Worm (Caenorhabditis elegans) whole organism, L2 larva: ENCODE results near the gene ram-2.
A peak's percentile ranks its signal among the peaks of the same experiment; 100 is the strongest.

Source experiments
- C34F6.9 ChIP-seq: fragments of 150-350 bp; optimal IDR thresholded peaks from 2 replicates; lab custom pipeline; 2014; ENCODE audit warnings: missing biosample characterization, missing genetic modification characterization
- F13H6.1 ChIP-seq: sonication (generic microtip); optimal IDR thresholded peaks from 2 replicates; lab custom pipeline; 2016; ENCODE audit warnings: missing genetic modification characterization, missing compliant biosample characterization
- R02D3.7 ChIP-seq: fragments of 150-350 bp; optimal IDR thresholded peaks from 2 replicates; lab custom pipeline; 2014; ENCODE audit warnings: missing biosample characterization, missing genetic modification characterization
- Y55F3AM.14 ChIP-seq: fragments of 200-800 bp; sonication (Bioruptor generic); optimal IDR thresholded peaks from 2 replicates; lab custom pipeline; 2018; ENCODE audit warnings: mild to moderate bottlenecking, missing genetic modification characterization, missing compliant biosample characterization
- ZK546.5 ChIP-seq: sonication (generic microtip); optimal IDR thresholded peaks from 2 replicates; lab custom pipeline; 2017; ENCODE audit warnings: missing biosample characterization, missing genetic modification characterization
- alr-1 ChIP-seq: fragments of 150-350 bp; optimal IDR thresholded peaks from 2 replicates; lab custom pipeline; 2014; ENCODE audit warnings: missing biosample characterization, missing genetic modification characterization
- aly-2 ChIP-seq: fragments of 150-350 bp; optimal IDR thresholded peaks from 2 replicates; lab custom pipeline; 2014; ENCODE audit warnings: missing biosample characterization, missing genetic modification characterization
- ama-1 ChIP-seq: fragments of 150-350 bp; optimal IDR thresholded peaks from 2 replicates; lab custom pipeline; 2018; ENCODE audit warnings: inconsistent platforms
- ceh-16 ChIP-seq: fragments of 150-350 bp; optimal IDR thresholded peaks from 2 replicates; lab custom pipeline; 2014; ENCODE audit warnings: missing biosample characterization, missing genetic modification characterization
- ceh-82 ChIP-seq: fragments of 150-350 bp; optimal IDR thresholded peaks from 2 replicates; lab custom pipeline; 2014; ENCODE audit warnings: missing biosample characterization, missing genetic modification characterization
- crh-2 ChIP-seq: sonication (generic microtip); optimal IDR thresholded peaks from 2 replicates; lab custom pipeline; 2017; ENCODE audit warnings: missing biosample characterization, missing genetic modification characterization
- dmd-4 ChIP-seq: sonication (generic microtip); optimal IDR thresholded peaks from 2 replicates; lab custom pipeline; 2017; ENCODE audit warnings: missing biosample characterization, missing genetic modification characterization
- egl-27 ChIP-seq: sonication (generic microtip); optimal IDR thresholded peaks from 3 replicates; lab custom pipeline; 2017; ENCODE audit warnings: missing biosample characterization, missing genetic modification reagents, missing genetic modification characterization
- fos-1 ChIP-seq: fragments of 150-350 bp; optimal IDR thresholded peaks from 2 replicates; lab custom pipeline; 2014; ENCODE audit warnings: missing biosample characterization, missing genetic modification characterization
- gmeb-1 ChIP-seq: fragments of 150-350 bp; optimal IDR thresholded peaks from 2 replicates; lab custom pipeline; 2014; ENCODE audit warnings: missing biosample characterization, missing genetic modification characterization
- lin-11 ChIP-seq: fragments of 150-350 bp; sonication (generic microtip); optimal IDR thresholded peaks from 2 replicates; lab custom pipeline; 2014; ENCODE audit warnings: missing biosample characterization, missing genetic modification characterization, inconsistent platforms, mixed read lengths
- lin-13 ChIP-seq: fragments of 150-350 bp; optimal IDR thresholded peaks from 2 replicates; lab custom pipeline; 2014; ENCODE audit warnings: missing biosample characterization, missing genetic modification reagents, missing genetic modification characterization
- lsy-2 ChIP-seq, 2 experiments: fragments of 150-350 bp in 1 of 2; sonication (generic microtip) in 1 of 2; optimal IDR thresholded peaks; 2 replicates each; lab custom pipeline; 2014 to 2017; ENCODE audit warnings: missing biosample characterization in 2 of 2, missing genetic modification characterization in 2 of 2
- mab-5 ChIP-seq: fragments of 150-350 bp; optimal IDR thresholded peaks from 2 replicates; lab custom pipeline; 2014; ENCODE audit warnings: missing biosample characterization, missing genetic modification characterization
- mbf-1 ChIP-seq: sonication (generic microtip); optimal IDR thresholded peaks from 2 replicates; lab custom pipeline; 2017; ENCODE audit warnings: missing biosample characterization, missing genetic modification characterization
- mdl-1 ChIP-seq, 2 experiments: fragments of 150-350 bp in 1 of 2; sonication (generic microtip) in 1 of 2; optimal IDR thresholded peaks; 2 replicates each; lab custom pipeline; 2017; ENCODE audit warnings: missing biosample characterization in 2 of 2, missing genetic modification characterization in 2 of 2
- nhr-10 ChIP-seq: sonication (generic microtip); optimal IDR thresholded peaks from 2 replicates; lab custom pipeline; 2017; ENCODE audit warnings: missing biosample characterization, missing genetic modification characterization
- nhr-11 ChIP-seq: fragments of 150-350 bp; optimal IDR thresholded peaks from 2 replicates; lab custom pipeline; 2014; ENCODE audit warnings: missing biosample characterization, missing genetic modification characterization
- nhr-12 ChIP-seq: fragments of 150-350 bp; optimal IDR thresholded peaks from 2 replicates; lab custom pipeline; 2014; ENCODE audit warnings: missing biosample characterization, missing genetic modification characterization
- nhr-129 ChIP-seq: fragments of 150-350 bp; optimal IDR thresholded peaks from 2 replicates; lab custom pipeline; 2014; ENCODE audit warnings: missing biosample characterization, missing genetic modification characterization
- nhr-21 ChIP-seq: fragments of 150-350 bp; optimal IDR thresholded peaks from 2 replicates; lab custom pipeline; 2014; ENCODE audit warnings: missing biosample characterization, missing genetic modification characterization
- nhr-23 ChIP-seq: fragments of 150-350 bp; optimal IDR thresholded peaks from 2 replicates; lab custom pipeline; 2014; ENCODE audit warnings: missing biosample characterization, missing genetic modification reagents, missing genetic modification characterization
- nhr-237 ChIP-seq: fragments of 150-350 bp; optimal IDR thresholded peaks from 2 replicates; lab custom pipeline; 2014; ENCODE audit warnings: missing biosample characterization, missing genetic modification characterization
- nhr-25 ChIP-seq: fragments of 150-350 bp; sonication (generic microtip); optimal IDR thresholded peaks from 3 replicates; lab custom pipeline; 2014; ENCODE audit warnings: missing biosample characterization, missing genetic modification characterization
- nhr-6 ChIP-seq: fragments of 150-350 bp; optimal IDR thresholded peaks from 2 replicates; lab custom pipeline; 2014; ENCODE audit warnings: missing biosample characterization, missing genetic modification characterization
- nhr-77 ChIP-seq: fragments of 150-350 bp; optimal IDR thresholded peaks from 2 replicates; lab custom pipeline; 2014; ENCODE audit warnings: missing biosample characterization, missing genetic modification characterization
- peb-1 ChIP-seq: fragments of 150-350 bp; optimal IDR thresholded peaks from 2 replicates; lab custom pipeline; 2014; ENCODE audit warnings: missing biosample characterization, missing genetic modification characterization
- sem-4 ChIP-seq: fragments of 150-350 bp; optimal IDR thresholded peaks from 2 replicates; lab custom pipeline; 2014; ENCODE audit warnings: missing biosample characterization, missing genetic modification reagents, missing genetic modification characterization
- sma-3 ChIP-seq: sonication (generic microtip); optimal IDR thresholded peaks from 2 replicates; lab custom pipeline; 2016; ENCODE audit warnings: missing genetic modification reagents, missing genetic modification characterization, missing compliant biosample characterization
- sma-9 ChIP-seq, 2 experiments: fragments of 150-350 bp in 1 of 2; sonication (generic microtip) in 1 of 2; optimal IDR thresholded peaks; 2 replicates each; lab custom pipeline; 2014 to 2016; ENCODE audit warnings: missing genetic modification characterization in 2 of 2, mild to moderate bottlenecking in 1 of 2, missing biosample characterization in 1 of 2, missing compliant biosample characterization in 1 of 2, missing genetic modification reagents in 1 of 2, moderate library complexity in 1 of 2
- snpc-4 ChIP-seq: fragments of 150-350 bp; optimal IDR thresholded peaks from 2 replicates; lab custom pipeline; 2014; ENCODE audit warnings: missing biosample characterization, missing genetic modification characterization
- unc-55 ChIP-seq: fragments of 150-350 bp; sonication (generic microtip); optimal IDR thresholded peaks from 3 replicates; lab custom pipeline; 2014; ENCODE audit warnings: missing biosample characterization, missing genetic modification reagents, missing genetic modification characterization
- unc-62 ChIP-seq: fragments of 150-350 bp; optimal IDR thresholded peaks from 2 replicates; lab custom pipeline; 2014; ENCODE audit warnings: missing biosample characterization, missing genetic modification reagents, missing genetic modification characterization
- zag-1 ChIP-seq: fragments of 150-350 bp; optimal IDR thresholded peaks from 2 replicates; lab custom pipeline; 2014; ENCODE audit warnings: missing biosample characterization, missing genetic modification characterization
- ztf-1 ChIP-seq: fragments of 200-800 bp; sonication (Bioruptor generic); conservative IDR thresholded peaks from 2 replicates; pipeline ENCODE4 v1.3.6; 2022; ENCODE audit warnings: missing genetic modification characterization, missing compliant biosample characterization
- ztf-11 ChIP-seq: sonication (generic microtip); optimal IDR thresholded peaks from 2 replicates; lab custom pipeline; 2017; ENCODE audit warnings: missing biosample characterization, missing genetic modification characterization
- ztf-4 ChIP-seq: fragments of 150-350 bp; optimal IDR thresholded peaks from 2 replicates; lab custom pipeline; 2014; ENCODE audit warnings: missing biosample characterization, missing genetic modification characterization

ram-2 gene

ce11 chrII:11032812-11033211 lies 16.1 kb upstream of the ram-2 start:
- TF ChIP-seq sma-9 (GFP tag; optimal IDR thresholded peaks at IDR 0.05; lab: Kevin White, UChicago) (no peak), sma-9 (tag; optimal IDR thresholded peaks at IDR 0.05; lab: Kevin White, UChicago) (no peak), lsy-2 (tag; optimal IDR thresholded peaks at IDR 0.05; lab: Kevin White, UChicago) (no peak), unc-55 (GFP tag; lab: Kevin White, UChicago) (no peak), nhr-77 (tag; lab: Kevin White, UChicago) (no peak), F13H6.1 (tag; lab: Kevin White, UChicago) (no peak), ceh-16 (tag; lab: Kevin White, UChicago) (no peak), mab-5 (no peak), lin-13 (no peak), ceh-82 (tag; lab: Kevin White, UChicago) (no peak), unc-62 (no peak), C34F6.9 (tag; lab: Kevin White, UChicago) (no peak), R02D3.7 (tag; lab: Kevin White, UChicago) (no peak), zag-1 (tag; lab: Kevin White, UChicago) (no peak), nhr-129 (no peak), sma-3 (GFP tag; lab: Kevin White, UChicago) (no peak), nhr-11 (no peak), gmeb-1 (no peak)

DNA sequence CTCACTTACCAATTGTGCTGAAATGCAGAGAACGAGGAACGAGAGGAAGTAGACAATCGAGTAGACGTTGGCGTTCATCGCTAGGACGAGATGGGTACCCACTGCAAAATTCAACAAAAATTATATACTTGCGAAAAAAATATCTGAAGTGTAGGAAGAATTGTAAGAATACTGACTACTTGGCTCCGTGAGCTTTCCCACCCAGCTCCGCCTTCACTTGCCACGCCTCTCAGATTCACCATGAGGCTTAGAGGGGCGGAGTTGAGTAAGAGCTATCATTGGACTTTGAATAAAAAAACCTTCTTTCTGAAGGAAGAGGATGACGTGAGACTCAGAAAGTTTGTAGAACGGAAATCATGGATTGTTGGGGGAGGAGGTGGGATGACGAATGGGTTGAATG lies 13.6 kb upstream of the ram-2 start, which contains the start of gene nlp-18:
Gene nlp-18, minus strand, starts transcription at position 101 of the 400 bp plus-strand sequence.
- TF ChIP-seq Y55F3AM.14 (GFP tag; lab: Kevin White, UChicago) (no peak), mdl-1 (tag; optimal IDR thresholded peaks at IDR 0.05; lab: Kevin White, UChicago) (no peak)

ce11 chrII:11027777-11028176 lies 11.1 kb upstream of the ram-2 start:
- TF ChIP-seq mab-5 (no peak), nhr-23 (tag; lab: Kevin White, UChicago) (no peak), nhr-12 (tag; lab: Kevin White, UChicago) (no peak), ceh-16 (tag; lab: Kevin White, UChicago) (no peak), fos-1 (tag; lab: Kevin White, UChicago) (no peak), aly-2 (tag; lab: Kevin White, UChicago) (no peak), ZK546.5 (no peak), nhr-25 (no peak), peb-1 (tag; lab: Kevin White, UChicago) (no peak), nhr-237 (tag; lab: Kevin White, UChicago) (no peak), mbf-1 (tag; lab: Kevin White, UChicago) (no peak), nhr-21 (tag; lab: Kevin White, UChicago) (no peak), sem-4 (tag; lab: Kevin White, UChicago) (no peak), lsy-2 (tag; optimal IDR thresholded peaks at IDR 0.05; lab: Kevin White, UChicago) (no peak), egl-27 (no peak), ztf-4 (no peak)

ce11 chrII:11025566-11025965 lies 8.9 kb upstream of the ram-2 start, which contains the start of gene F33A8.7:
Gene F33A8.7, minus strand, starts transcription at chrII:11025666.
- TF ChIP-seq mab-5 = no peak
- no peak for TF ChIP-seq ztf-1
- no peak for TF ChIP-seq aly-2 (tag; lab: Kevin White, UChicago)
- TF ChIP-seq unc-62 = no peak
- no peak for TF ChIP-seq peb-1 (tag; lab: Kevin White, UChicago)
- TF ChIP-seq snpc-4 = no peak
- no peak for TF ChIP-seq Y55F3AM.14 (GFP tag; lab: Kevin White, UChicago)
- TF ChIP-seq ztf-4 = no peak
- TF ChIP-seq nhr-12 (tag; lab: Kevin White, UChicago) = no peak

DNA sequence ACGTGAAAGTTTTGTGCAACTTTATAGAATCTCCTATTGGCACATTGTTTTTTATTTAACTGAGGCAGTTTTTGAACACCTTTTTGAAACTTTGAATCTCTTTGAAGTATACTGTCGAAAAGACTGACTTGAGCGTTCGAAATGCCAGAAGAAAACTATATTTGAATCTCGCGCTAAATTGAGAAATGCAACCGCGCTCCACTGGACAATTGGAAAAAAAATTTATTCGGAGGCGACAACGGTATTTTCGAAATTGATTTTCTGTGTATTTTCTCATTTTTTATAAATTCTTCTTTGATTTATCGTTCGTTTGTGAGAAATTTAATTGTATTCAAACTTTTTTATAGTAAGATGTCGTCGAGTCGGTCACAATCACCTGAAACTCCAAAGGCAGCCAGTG lies 5.3 kb upstream of the ram-2 start, which contains the start of gene let-858:
Gene let-858, plus strand, starts transcription at position 348 of the 400 bp plus-strand sequence.
- TF ChIP-seq mdl-1 (tag; optimal IDR thresholded peaks at IDR 0.05; lab: Kevin White, UChicago) (no peak), fos-1 (tag; lab: Kevin White, UChicago) (no peak), gmeb-1 (peak; percentile 97), R02D3.7 (tag; lab: Kevin White, UChicago) (no peak), ama-1 (lab: Kevin White, UChicago) (no peak), mab-5 (peak; percentile 16), nhr-11 (no peak), nhr-10 (tag; lab: Kevin White, UChicago) (no peak), sma-3 (GFP tag; lab: Kevin White, UChicago) (peak; percentile 42), lsy-2 (tag; optimal IDR thresholded peaks at IDR 0.05; lab: Kevin White, UChicago) (peak; percentile 34 to 76), ceh-16 (tag; lab: Kevin White, UChicago) (no peak), zag-1 (tag; lab: Kevin White, UChicago) (no peak), alr-1 (tag; lab: Kevin White, UChicago) (no peak), crh-2 (tag; lab: Kevin White, UChicago) (peak; percentile 13), nhr-237 (tag; lab: Kevin White, UChicago) (no peak), unc-62 (no peak), snpc-4 (no peak), sem-4 (tag; lab: Kevin White, UChicago) (peak; percentile 37), ztf-4 (no peak), sma-9 (GFP tag; optimal IDR thresholded peaks at IDR 0.05; lab: Kevin White, UChicago) (peak; percentile 49), sma-9 (tag; optimal IDR thresholded peaks at IDR 0.05; lab: Kevin White, UChicago) (no peak), ZK546.5 (no peak), egl-27 (no peak), lin-11 (no peak), ceh-82 (tag; lab: Kevin White, UChicago) (no peak), ztf-11 (tag; lab: Kevin White, UChicago) (no peak), lin-13 (peak; percentile 42), dmd-4 (tag; lab: Kevin White, UChicago) (no peak), aly-2 (tag; lab: Kevin White, UChicago) (no peak), nhr-129 (peak; percentile 59), nhr-6 (tag; lab: Kevin White, UChicago) (no peak), F13H6.1 (tag; lab: Kevin White, UChicago) (no peak), unc-55 (GFP tag; lab: Kevin White, UChicago) (no peak)
